Fruit fly (Drosophila melanogaster) ovary, adult (tissue): ENCODE results near the gene Axn.

Experiments
- CG17801 ChIP-seq: fragments of 200-800 bp; optimal IDR thresholded peaks from 2 replicates; lab custom pipeline; 2019; ENCODE audit warnings: missing biosample characterization, mild to moderate bottlenecking, missing genetic modification characterization, moderate library complexity; ENCODE audit not compliant: partially characterized antibody

Gene Axn

dm6 chr3R:30062543-30062942 is 39.9 kb downstream of the Axn start:
- no peak for TF ChIP-seq CG17801

dm6 chr3R:30063704-30064103 is 41.1 kb downstream of the Axn start:
- no peak for TF ChIP-seq CG17801

dm6 chr3R:30066004-30066403 is 43.4 kb downstream of the Axn start:
- TF ChIP-seq CG17801: no peak

dm6 chr3R:30070198-30070597 is 47.6 kb downstream of the Axn start:
- no peak for TF ChIP-seq CG17801

- TF ChIP-seq CG17801: no peak
These were observed 49.2 kb downstream of the Axn start for dm6 chr3R:30071827-30072226.

- TF ChIP-seq CG17801: no peak
These were observed 53.4 kb downstream of the Axn start for dm6 chr3R:30076088-30076487.

dm6 chr3R:30083215-30083614 is 60.6 kb downstream of the Axn start:
- no peak for TF ChIP-seq CG17801

- no peak for TF ChIP-seq CG17801
These were observed 61.5 kb downstream of the Axn start for dm6 chr3R:30084137-30084536.
